Worm (Caenorhabditis elegans) whole organism, early embryonic: ENCODE results near the gene K01A12.3.

Experiments used
- B0310.2 ChIP-seq: sonication (generic microtip); optimal IDR thresholded peaks from 2 replicates; lab custom pipeline; 2016; ENCODE audit warnings: mild to moderate bottlenecking, missing genetic modification characterization, missing compliant biosample characterization
- F13C5.2 ChIP-seq: sonication (generic microtip); optimal IDR thresholded peaks from 2 replicates; lab custom pipeline; 2017; ENCODE audit warnings: mild to moderate bottlenecking, missing genetic modification characterization, inconsistent platforms, missing compliant biosample characterization
- aly-1 ChIP-seq: sonication (generic microtip); optimal IDR thresholded peaks from 2 replicates; lab custom pipeline; 2016; ENCODE audit warnings: missing genetic modification characterization, missing compliant biosample characterization
- ama-1 ChIP-seq: fragments of 150-350 bp; optimal IDR thresholded peaks from 2 replicates; lab custom pipeline; 2014
- ceh-13 ChIP-seq: fragments of 200-800 bp; sonication (Bioruptor generic); optimal IDR thresholded peaks from 2 replicates; lab custom pipeline; 2018; ENCODE audit warnings: mild to moderate bottlenecking, missing genetic modification characterization, missing compliant biosample characterization
- ceh-36 ChIP-seq: sonication (generic microtip); optimal IDR thresholded peaks from 2 replicates; lab custom pipeline; 2016; ENCODE audit warnings: missing genetic modification characterization, inconsistent platforms, missing compliant biosample characterization
- ets-7 ChIP-seq: sonication (generic microtip); optimal IDR thresholded peaks from 2 replicates; lab custom pipeline; 2016; ENCODE audit warnings: missing genotype, missing genetic modification characterization, missing compliant biosample characterization
- flt-1 ChIP-seq: fragments of 200-800 bp; sonication (Bioruptor generic); IDR thresholded peaks from 2 replicates; pipeline ENCODE4 v1.3.6; 2022; ENCODE audit warnings: missing genetic modification characterization, missing compliant biosample characterization
- hmbx-1 ChIP-seq: sonication (generic microtip); optimal IDR thresholded peaks from 2 replicates; lab custom pipeline; 2016; ENCODE audit warnings: mild to moderate bottlenecking, missing genetic modification characterization, missing compliant biosample characterization
- hmg-4 ChIP-seq: fragments of 200-800 bp; sonication (Bioruptor generic); optimal IDR thresholded peaks from 2 replicates; lab custom pipeline; 2018; ENCODE audit warnings: mild to moderate bottlenecking, missing genetic modification characterization, missing compliant biosample characterization
- hnd-1 ChIP-seq: sonication (generic microtip); optimal IDR thresholded peaks from 2 replicates; lab custom pipeline; 2016; ENCODE audit warnings: missing genetic modification characterization, missing compliant biosample characterization
- pes-1 ChIP-seq: fragments of 200-800 bp; sonication (Bioruptor generic); IDR thresholded peaks from 2 replicates; pipeline ENCODE4 v1.3.6; 2022; ENCODE audit warnings: missing genetic modification reagents, missing genetic modification characterization, missing compliant biosample characterization
- scrt-1 ChIP-seq: fragments of 200-800 bp; sonication (Bioruptor generic); IDR thresholded peaks from 2 replicates; pipeline ENCODE4 v1.3.6; 2022; ENCODE audit warnings: missing genetic modification characterization, missing compliant biosample characterization
- sea-1 ChIP-seq: fragments of 200-800 bp; sonication (Bioruptor generic); conservative IDR thresholded peaks from 2 replicates; pipeline ENCODE4 v1.3.6; 2022; ENCODE audit warnings: missing genetic modification characterization, missing compliant biosample characterization
- tbx-11 ChIP-seq: fragments of 200-800 bp; sonication (Bioruptor generic); IDR thresholded peaks from 2 replicates; pipeline ENCODE4 v1.3.6; 2022; ENCODE audit warnings: missing genetic modification characterization, missing compliant biosample characterization
- tbx-37 ChIP-seq: fragments of 200-800 bp; sonication (Bioruptor generic); conservative IDR thresholded peaks from 2 replicates; pipeline ENCODE4 v1.3.6; 2022; ENCODE audit warnings: missing genetic modification reagents, missing genetic modification characterization, missing compliant biosample characterization
- tra-4 ChIP-seq: sonication (generic microtip); optimal IDR thresholded peaks from 2 replicates; lab custom pipeline; 2017; ENCODE audit warnings: missing genetic modification characterization, missing compliant biosample characterization

The K01A12.3 gene

ce11 chrX:8625090-8625489 is at the start of gene K01A12.3:
Gene K01A12.3 (minus strand): TSS chrX:8625190.
- TF ChIP-seq hmg-4 (GFP tag; lab: Kevin White, UChicago) (no peak), tbx-37 (no peak), F13C5.2 (no peak), pes-1 (GFP tag; lab: Robert Waterston, UW) (no peak), ets-7 (tag; lab: Kevin White, UChicago) (no peak), ama-1 (no peak), aly-1 (no peak), sea-1 (GFP tag; lab: Robert Waterston, UW) (no peak), tra-4 (tag; lab: Kevin White, UChicago) (no peak), flt-1 (GFP tag; lab: Robert Waterston, UW) (no peak), B0310.2 (no peak), tbx-11 (GFP tag; lab: Robert Waterston, UW) (no peak), ceh-36 (no peak)

ce11 chrX:8674514-8674913 is 49.5 kb upstream of the K01A12.3 start:
- TF ChIP-seq aly-1 (no peak), ceh-13 (GFP tag; lab: Kevin White, UChicago) (no peak), pes-1 (GFP tag; lab: Robert Waterston, UW) (no peak), tra-4 (tag; lab: Kevin White, UChicago) (no peak), tbx-37 (no peak), tbx-11 (GFP tag; lab: Robert Waterston, UW) (no peak), hmg-4 (GFP tag; lab: Kevin White, UChicago) (no peak), F13C5.2 (no peak), flt-1 (GFP tag; lab: Robert Waterston, UW) (no peak), hnd-1 (tag; lab: Kevin White, UChicago) (no peak), ets-7 (tag; lab: Kevin White, UChicago) (no peak), ceh-36 (no peak), B0310.2 (no peak), sea-1 (GFP tag; lab: Robert Waterston, UW) (no peak), ama-1 (no peak), hmbx-1 (tag; lab: Kevin White, UChicago) (no peak), scrt-1 (no peak)

- TF ChIP-seq ama-1 (no peak), hnd-1 (tag; lab: Kevin White, UChicago) (no peak), sea-1 (GFP tag; lab: Robert Waterston, UW) (no peak), tra-4 (tag; lab: Kevin White, UChicago) (no peak), scrt-1 (no peak), flt-1 (GFP tag; lab: Robert Waterston, UW) (no peak), ets-7 (tag; lab: Kevin White, UChicago) (no peak), ceh-13 (GFP tag; lab: Kevin White, UChicago) (no peak), hmbx-1 (tag; lab: Kevin White, UChicago) (no peak), F13C5.2 (no peak), hmg-4 (GFP tag; lab: Kevin White, UChicago) (no peak), pes-1 (GFP tag; lab: Robert Waterston, UW) (no peak), tbx-11 (GFP tag; lab: Robert Waterston, UW) (no peak), B0310.2 (no peak), tbx-37 (no peak), ceh-36 (no peak), aly-1 (no peak)
These were observed 47.8 kb upstream of the K01A12.3 start, which contains the start of the genes K09E2.2 and K09E2.3 for ce11 chrX:8672760-8673159. Gene K09E2.2 (plus strand): TSS chrX:8673060. Gene K09E2.3 (plus strand): TSS chrX:8673084.

- TF ChIP-seq sea-1 (GFP tag; lab: Robert Waterston, UW) (no peak), tbx-37 (no peak), hmbx-1 (tag; lab: Kevin White, UChicago) (no peak), flt-1 (GFP tag; lab: Robert Waterston, UW) (no peak), hnd-1 (tag; lab: Kevin White, UChicago) (no peak), ceh-13 (GFP tag; lab: Kevin White, UChicago) (no peak), F13C5.2 (no peak), ets-7 (tag; lab: Kevin White, UChicago) (no peak), tra-4 (tag; lab: Kevin White, UChicago) (no peak), scrt-1 (no peak), tbx-11 (GFP tag; lab: Robert Waterston, UW) (no peak), pes-1 (GFP tag; lab: Robert Waterston, UW) (no peak), hmg-4 (GFP tag; lab: Kevin White, UChicago) (no peak), B0310.2 (no peak), ama-1 (no peak)
These were observed 37.5 kb upstream of the K01A12.3 start for ce11 chrX:8662452-8662851.

ce11 chrX:8660909-8661308 is 35.9 kb upstream of the K01A12.3 start:
- no peak for TF ChIP-seq hmbx-1 (tag; lab: Kevin White, UChicago)
- TF ChIP-seq flt-1 (GFP tag; lab: Robert Waterston, UW) = no peak
- TF ChIP-seq B0310.2 = no peak
- no peak for TF ChIP-seq hnd-1 (tag; lab: Kevin White, UChicago)
- TF ChIP-seq ceh-36 = no peak
- no peak for TF ChIP-seq sea-1 (GFP tag; lab: Robert Waterston, UW)
- TF ChIP-seq hmg-4 (GFP tag; lab: Kevin White, UChicago) = no peak
- no peak for TF ChIP-seq aly-1
- TF ChIP-seq scrt-1 = no peak
- TF ChIP-seq F13C5.2 = no peak
- no peak for TF ChIP-seq ama-1
- TF ChIP-seq ceh-13 (GFP tag; lab: Kevin White, UChicago) = no peak
- TF ChIP-seq tbx-11 (GFP tag; lab: Robert Waterston, UW) = no peak
- no peak for TF ChIP-seq tbx-37
- TF ChIP-seq ets-7 (tag; lab: Kevin White, UChicago) = no peak

- TF ChIP-seq flt-1 (GFP tag; lab: Robert Waterston, UW) (no peak), tbx-11 (GFP tag; lab: Robert Waterston, UW) (no peak), sea-1 (GFP tag; lab: Robert Waterston, UW) (no peak), ets-7 (tag; lab: Kevin White, UChicago) (no peak), tbx-37 (no peak), aly-1 (no peak), F13C5.2 (no peak), hmbx-1 (tag; lab: Kevin White, UChicago) (no peak), hmg-4 (GFP tag; lab: Kevin White, UChicago) (no peak), ceh-13 (GFP tag; lab: Kevin White, UChicago) (no peak), B0310.2 (no peak), ama-1 (no peak), scrt-1 (no peak), tra-4 (tag; lab: Kevin White, UChicago) (no peak), hnd-1 (tag; lab: Kevin White, UChicago) (no peak), pes-1 (GFP tag; lab: Robert Waterston, UW) (no peak), ceh-36 (no peak)
These were observed 35.3 kb upstream of the K01A12.3 start, which contains the start of gene rig-1 for ce11 chrX:8660319-8660718. Gene rig-1 (plus strand): TSS chrX:8660619.

ce11 chrX:8659521-8659920 is 34.5 kb upstream of the K01A12.3 start:
- TF ChIP-seq scrt-1 = no peak
- no peak for TF ChIP-seq hmg-4 (GFP tag; lab: Kevin White, UChicago)
